Fruit fly (Drosophila melanogaster) whole organism, embryonic: ENCODE data around the gene Jupiter.

Experiments
- Atf6 ChIP-seq: fragments of 200-800 bp; sonication (Bioruptor generic); IDR thresholded peaks from 2 replicates; pipeline ENCODE4 v1.3.6; 2022; ENCODE audit warnings: missing biosample characterization, missing genetic modification characterization
- CG11085 ChIP-seq: fragments of 200-800 bp; sonication (Bioruptor generic); IDR thresholded peaks from 2 replicates; pipeline ENCODE4 v1.3.6; 2022; ENCODE audit warnings: missing biosample characterization, missing genetic modification characterization
- CG12659 ChIP-seq: fragments of 200-800 bp; sonication (Bioruptor generic); optimal IDR thresholded peaks from 3 replicates; lab custom pipeline; 2017; ENCODE audit warnings: mild to moderate bottlenecking, missing biosample characterization, missing genetic modification reagents, missing genetic modification characterization
- CG13424 ChIP-seq: fragments of 200-800 bp; sonication (Bioruptor generic); optimal IDR thresholded peaks from 2 replicates; lab custom pipeline; 2019; ENCODE audit warnings: missing biosample characterization, mild to moderate bottlenecking, missing genetic modification characterization, moderate library complexity
- CG13624 ChIP-seq: fragments of 200-800 bp; sonication (Bioruptor generic); optimal IDR thresholded peaks from 2 replicates; lab custom pipeline; 2016; ENCODE audit warnings: missing biosample characterization, missing genetic modification characterization
- CG14710 ChIP-seq: fragments of 200-800 bp; sonication (Bioruptor generic); optimal IDR thresholded peaks from 3 replicates; lab custom pipeline; 2019; ENCODE audit warnings: missing biosample characterization, mild to moderate bottlenecking, missing genetic modification characterization, moderate library complexity
- CG1529 ChIP-seq: fragments of 200-800 bp; sonication (Bioruptor generic); optimal IDR thresholded peaks from 3 replicates; lab custom pipeline; 2018; ENCODE audit warnings: missing biosample characterization, missing genetic modification characterization
- CG17361 ChIP-seq: fragments of 200-800 bp; sonication (Bioruptor generic); IDR thresholded peaks from 3 replicates; pipeline ENCODE4 v1.3.6; 2022; ENCODE audit warnings: missing biosample characterization, missing genetic modification characterization
- CG17385 ChIP-seq: fragments of 200-800 bp; sonication (Bioruptor generic); optimal IDR thresholded peaks from 3 replicates; lab custom pipeline; 2018; ENCODE audit warnings: missing biosample characterization, mild to moderate bottlenecking, missing genetic modification characterization
- CG2202 ChIP-seq: fragments of 200-800 bp; sonication (Bioruptor generic); optimal IDR thresholded peaks from 2 replicates; lab custom pipeline; 2018; ENCODE audit warnings: missing biosample characterization, mild to moderate bottlenecking, missing genetic modification characterization
- CG3065 ChIP-seq: fragments of 200-800 bp; sonication (Bioruptor generic); optimal IDR thresholded peaks from 2 replicates; lab custom pipeline; 2016; ENCODE audit warnings: missing biosample characterization, missing genetic modification characterization
- CG3281 ChIP-seq: fragments of 200-800 bp; sonication (Bioruptor generic); optimal IDR thresholded peaks from 3 replicates; lab custom pipeline; 2017; ENCODE audit warnings: missing biosample characterization, mild to moderate bottlenecking, missing genetic modification characterization
- CG5953 ChIP-seq: fragments of 200-800 bp; sonication (Bioruptor generic); IDR thresholded peaks from 2 replicates; pipeline ENCODE4 v1.3.6; 2022; ENCODE audit warnings: missing biosample characterization, missing genetic modification characterization
- CG8388 ChIP-seq: fragments of 200-800 bp; sonication (Bioruptor generic); optimal IDR thresholded peaks from 2 replicates; lab custom pipeline; 2019; ENCODE audit warnings: missing biosample characterization, mild to moderate bottlenecking, missing genetic modification characterization, moderate library complexity
- CG9797 ChIP-seq: fragments of 200-800 bp; sonication (Bioruptor generic); optimal IDR thresholded peaks from 3 replicates; lab custom pipeline; 2018; ENCODE audit warnings: missing biosample characterization, mild to moderate bottlenecking, missing genetic modification characterization
- E2f1 ChIP-seq: fragments of 200-800 bp; sonication (Bioruptor generic); IDR thresholded peaks from 2 replicates; pipeline ENCODE4 v1.3.6; 2022; ENCODE audit warnings: missing biosample characterization, missing genetic modification characterization
- E2f2 ChIP-seq: fragments of 200-800 bp; sonication (Bioruptor generic); IDR thresholded peaks from 2 replicates; pipeline ENCODE4 v1.3.6; 2022; ENCODE audit warnings: missing biosample characterization, missing genetic modification characterization
- Fer3 ChIP-seq: fragments of 200-800 bp; sonication (Bioruptor generic); optimal IDR thresholded peaks from 2 replicates; lab custom pipeline; 2018; ENCODE audit warnings: missing biosample characterization, mild to moderate bottlenecking, missing genetic modification characterization, moderate library complexity
- H2.0 ChIP-seq: fragments of 200-800 bp; sonication (Bioruptor generic); IDR thresholded peaks from 2 replicates; pipeline ENCODE4 v1.3.6; 2022; ENCODE audit warnings: missing biosample characterization, missing genetic modification characterization
- Hey ChIP-seq: fragments of 200-800 bp; sonication (Bioruptor generic); optimal IDR thresholded peaks from 3 replicates; lab custom pipeline; 2018; ENCODE audit warnings: missing biosample characterization, mild to moderate bottlenecking, missing genetic modification characterization
- Hr3 ChIP-seq: fragments of 200-800 bp; sonication (Bioruptor generic); optimal IDR thresholded peaks from 3 replicates; lab custom pipeline; 2016; ENCODE audit warnings: missing biosample characterization, missing genetic modification characterization
- Meics ChIP-seq: fragments of 200-800 bp; sonication (Bioruptor generic); optimal IDR thresholded peaks from 2 replicates; lab custom pipeline; 2017; ENCODE audit warnings: missing biosample characterization, mild to moderate bottlenecking, missing genetic modification characterization
- Opbp ChIP-seq: fragments of 200-800 bp; sonication (Bioruptor generic); IDR thresholded peaks from 3 replicates; pipeline ENCODE4 v1.3.6; 2022; ENCODE audit warnings: missing biosample characterization, missing genetic modification characterization; ENCODE audit not compliant: partially characterized antibody
- Pdp1 ChIP-seq, 2 experiments: fragments of 200-800 bp; sonication (Bioruptor generic); optimal IDR thresholded peaks; 3 replicates each; lab custom pipeline; 2016; ENCODE audit warnings: missing biosample characterization in 2 of 2, missing genetic modification characterization in 2 of 2, mild to moderate bottlenecking in 1 of 2, moderate library complexity in 1 of 2
- Scr ChIP-seq: fragments of 200-800 bp; sonication (Bioruptor generic); IDR thresholded peaks from 2 replicates; pipeline ENCODE4 v1.3.6; 2022; ENCODE audit warnings: missing biosample characterization, missing genetic modification characterization; ENCODE audit not compliant: partially characterized antibody
- bcd ChIP-seq: fragments of 200-800 bp; sonication (Bioruptor generic); optimal IDR thresholded peaks from 2 replicates; lab custom pipeline; 2017; ENCODE audit warnings: missing biosample characterization, mild to moderate bottlenecking, missing genetic modification characterization
- bigmax ChIP-seq: fragments of 200-800 bp; sonication (Bioruptor generic); optimal IDR thresholded peaks from 2 replicates; lab custom pipeline; 2018; ENCODE audit warnings: missing biosample characterization, mild to moderate bottlenecking, missing genetic modification characterization
- cas ChIP-seq: fragments of 200-800 bp; sonication (Bioruptor generic); IDR thresholded peaks from 2 replicates; pipeline ENCODE4 v1.3.6; 2022; ENCODE audit warnings: missing biosample characterization, missing genetic modification characterization
- caup ChIP-seq: fragments of 200-800 bp; sonication (Bioruptor generic); optimal IDR thresholded peaks from 3 replicates; lab custom pipeline; 2017; ENCODE audit warnings: missing biosample characterization, mild to moderate bottlenecking, missing genetic modification characterization, moderate library complexity; ENCODE audit not compliant: severe bottlenecking
- cg ChIP-seq: fragments of 200-800 bp; sonication (Bioruptor generic); optimal IDR thresholded peaks from 3 replicates; lab custom pipeline; 2019; ENCODE audit warnings: missing biosample characterization, mild to moderate bottlenecking, missing genetic modification characterization, moderate library complexity
- chinmo ChIP-seq: fragments of 200-800 bp; sonication (Bioruptor generic); IDR thresholded peaks from 4 replicates; pipeline ENCODE4 v1.3.6; 2022; ENCODE audit warnings: missing biosample characterization, missing genetic modification characterization; ENCODE audit not compliant: partially characterized antibody
- ci ChIP-seq: fragments of 200-800 bp; sonication (Bioruptor generic); IDR thresholded peaks from 3 replicates; pipeline ENCODE4 v1.3.6; 2022; ENCODE audit warnings: missing biosample characterization, missing genetic modification characterization
- crc ChIP-seq: fragments of 200-800 bp; sonication (Bioruptor generic); optimal IDR thresholded peaks from 2 replicates; lab custom pipeline; 2016; ENCODE audit warnings: missing biosample characterization, missing genetic modification characterization
- dati ChIP-seq: fragments of 200-800 bp; sonication (Bioruptor generic); IDR thresholded peaks from 2 replicates; pipeline ENCODE4 v1.3.6; 2022; ENCODE audit warnings: missing biosample characterization, missing genetic modification characterization
- fu2 ChIP-seq: fragments of 200-800 bp; sonication (Bioruptor generic); optimal IDR thresholded peaks from 2 replicates; lab custom pipeline; 2016; ENCODE audit warnings: missing biosample characterization, missing genetic modification characterization
- kni ChIP-seq: fragments of 200-800 bp; sonication (Bioruptor generic); optimal IDR thresholded peaks from 3 replicates; lab custom pipeline; 2017; ENCODE audit warnings: mild to moderate bottlenecking, missing biosample characterization, missing genetic modification reagents, missing genetic modification characterization
- lilli ChIP-seq: fragments of 200-800 bp; sonication (Bioruptor generic); optimal IDR thresholded peaks from 3 replicates; lab custom pipeline; 2016; ENCODE audit warnings: missing biosample characterization, missing genetic modification characterization
- mam ChIP-seq: fragments of 200-800 bp; sonication (Bioruptor generic); optimal IDR thresholded peaks from 3 replicates; lab custom pipeline; 2016; ENCODE audit warnings: missing biosample characterization, missing genetic modification characterization
- mirr ChIP-seq: fragments of 200-800 bp; sonication (Bioruptor generic); optimal IDR thresholded peaks from 3 replicates; lab custom pipeline; 2018; ENCODE audit warnings: missing biosample characterization, mild to moderate bottlenecking, missing genetic modification characterization
- pan ChIP-seq, 4 experiments: fragments of >200 bp in 3 of 4; fragments of 200-800 bp in 1 of 4; sonication (Bioruptor generic) in 1 of 4; optimal IDR thresholded peaks in 3 of 4; IDR thresholded peaks in 1 of 4; 2 replicates each; pipeline versions ENCODE4 v1.3.6 to Lab custom; 2017 to 2022; ENCODE audit warnings: missing biosample characterization in 2 of 4, missing genetic modification characterization in 2 of 4, mixed read lengths in 1 of 4
- phol ChIP-seq: fragments of 200-800 bp; sonication (Bioruptor generic); optimal IDR thresholded peaks from 3 replicates; lab custom pipeline; 2018; ENCODE audit warnings: missing biosample characterization, mild to moderate bottlenecking, missing genetic modification characterization, moderate library complexity
- pzg ChIP-seq: fragments of 200-800 bp; sonication (Bioruptor generic); optimal IDR thresholded peaks from 3 replicates; lab custom pipeline; 2018; ENCODE audit warnings: missing biosample characterization, mild to moderate bottlenecking, missing genetic modification characterization, moderate library complexity
- sd ChIP-seq: fragments of 200-800 bp; sonication (Bioruptor generic); optimal IDR thresholded peaks from 3 replicates; lab custom pipeline; 2018; ENCODE audit warnings: missing biosample characterization, mild to moderate bottlenecking, missing genetic modification characterization, moderate library complexity
- seq ChIP-seq: fragments of 200-800 bp; sonication (Bioruptor generic); IDR thresholded peaks from 2 replicates; pipeline ENCODE4 v1.3.6; 2022; ENCODE audit warnings: missing biosample characterization, missing genetic modification characterization
- slbo ChIP-seq: fragments of 200-800 bp; sonication (Bioruptor generic); IDR thresholded peaks from 2 replicates; pipeline ENCODE4 v1.3.6; 2022; ENCODE audit warnings: missing biosample characterization, missing genetic modification characterization
- slp2 ChIP-seq: fragments of 200-800 bp; sonication (Bioruptor generic); optimal IDR thresholded peaks from 2 replicates; lab custom pipeline; 2016; ENCODE audit warnings: missing biosample characterization, missing genetic modification characterization
- sob ChIP-seq: fragments of 200-800 bp; sonication (Bioruptor generic); IDR thresholded peaks from 2 replicates; pipeline ENCODE4 v1.3.6; 2022; ENCODE audit warnings: missing biosample characterization, missing genetic modification characterization
- sr ChIP-seq: fragments of 200-800 bp; sonication (Bioruptor generic); IDR thresholded peaks from 3 replicates; pipeline ENCODE4 v1.3.6; 2022; ENCODE audit warnings: missing biosample characterization, missing genetic modification characterization
- ssp ChIP-seq: fragments of 200-800 bp; sonication (Bioruptor generic); IDR thresholded peaks from 2 replicates; pipeline ENCODE4 v1.3.6; 2022; ENCODE audit warnings: missing biosample characterization, missing genetic modification characterization
- z ChIP-seq: fragments of 200-800 bp; sonication (Bioruptor generic); IDR thresholded peaks from 3 replicates; pipeline ENCODE4 v1.3.6; 2022; ENCODE audit warnings: missing biosample characterization, missing genetic modification characterization

Gene Jupiter

dm6 chr3R:11639946-11640588 is 20.4 kb upstream of the Jupiter start (continued):
- TF ChIP-seq CG1529 (GFP tag; lab: Kevin White, UChicago) (no peak), CG17361 (GFP tag; lab: Robert Waterston, UW) (no peak), cas (GFP tag; lab: Robert Waterston, UW) (no peak), pzg (GFP tag; lab: Kevin White, UChicago) (no peak), CG9797 (GFP tag; lab: Kevin White, UChicago) (no peak), sob (GFP tag; lab: Robert Waterston, UW) (0 out of 2 replicates have a peak, but pooled peaks have one; percentile 36), CG8388 (peak; percentile 79), mam (GFP tag; lab: Kevin White, UChicago) (peak; percentile 5), Hey (tag; lab: Kevin White, UChicago) (no peak), Scr (GFP tag; lab: Robert Waterston, UW) (no peak), dati (GFP tag; lab: Robert Waterston, UW) (no peak), caup (no peak), pan (optimal IDR thresholded peaks at IDR 0.05; lab: Kevin White, UChicago) (no peak), pan (GFP tag; optimal IDR thresholded peaks at IDR 0.05 in 1 of 2, IDR thresholded peaks at IDR 0.05 in 1 of 2) (no peak), CG17385 (GFP tag; lab: Kevin White, UChicago) (no peak), Meics (GFP tag; lab: Kevin White, UChicago) (peak; percentile 78), Fer3 (tag; lab: Kevin White, UChicago) (no peak), CG5953 (GFP tag; lab: Robert Waterston, UW) (no peak), kni (GFP tag; lab: Kevin White, UChicago) (no peak), fu2 (GFP tag; lab: Kevin White, UChicago) (no peak), phol (tag; lab: Kevin White, UChicago) (no peak), CG3281 (no peak), H2.0 (no peak), crc (no peak), E2f2 (no peak), slp2 (no peak), CG14710 (tag; lab: Kevin White, UChicago) (no peak), Opbp (GFP tag; lab: Robert Waterston, UW) (no peak), CG12659 (GFP tag; lab: Kevin White, UChicago) (no peak), z (GFP tag; lab: Robert Waterston, UW) (no peak), CG2202 (tag; lab: Kevin White, UChicago) (no peak), Hr3 (no peak), bcd (no peak), chinmo (0 out of 4 replicates have a peak, but pooled peaks have one; percentile 54), cg (GFP tag; lab: Kevin White, UChicago) (no peak), CG11085 (no peak), Pdp1 (GFP tag; optimal IDR thresholded peaks at IDR 0.05; lab: Kevin White, UChicago) (no peak), ssp (GFP tag; lab: Robert Waterston, UW) (no peak), E2f1 (GFP tag; lab: Robert Waterston, UW) (no peak), lilli (GFP tag; lab: Kevin White, UChicago) (peak; percentile 25), CG3065 (GFP tag; lab: Kevin White, UChicago) (no peak), sr (GFP tag; lab: Robert Waterston, UW) (no peak), CG13624 (GFP tag; lab: Kevin White, UChicago) (peak; percentile 37), CG13424 (no peak), ci (GFP tag; lab: Robert Waterston, UW) (no peak), slbo (GFP tag; lab: Robert Waterston, UW) (peak; percentile 33; the same call in 1 of the 2 replicates), Atf6 (GFP tag; lab: Robert Waterston, UW) (0 out of 2 replicates have a peak, but pooled peaks have one; percentile 19), bigmax (GFP tag; lab: Kevin White, UChicago) (no peak), seq (GFP tag; lab: Robert Waterston, UW) (no peak), sd (peak; percentile 72), mirr (GFP tag; lab: Kevin White, UChicago) (peak; percentile 63)
